Fruit fly (Drosophila melanogaster) whole organism, adult: ENCODE data around the gene bor.

Source experiments
- CG11617 ChIP-seq: fragments of 200-800 bp; sonication (Bioruptor generic); optimal IDR thresholded peaks from 2 replicates; lab custom pipeline; 2017; ENCODE audit warnings: mild to moderate bottlenecking, missing biosample characterization, missing genetic modification reagents, missing genetic modification characterization
- CG12768 ChIP-seq: fragments of 200-800 bp; sonication (Bioruptor generic); optimal IDR thresholded peaks from 2 replicates; lab custom pipeline; 2017; ENCODE audit warnings: missing biosample characterization, missing genetic modification characterization, mild to moderate bottlenecking, moderate library complexity, missing genetic modification reagents
- CG14711 ChIP-seq: fragments of 200-800 bp; sonication (Bioruptor generic); optimal IDR thresholded peaks from 2 replicates; lab custom pipeline; 2018; ENCODE audit warnings: missing biosample characterization, mild to moderate bottlenecking, missing genetic modification characterization, moderate library complexity
- CG1620 ChIP-seq: fragments of 200-800 bp; sonication (Bioruptor generic); optimal IDR thresholded peaks from 2 replicates; lab custom pipeline; 2016; ENCODE audit warnings: missing biosample characterization, missing genetic modification characterization
- CG33017 ChIP-seq: fragments of 200-800 bp; sonication (Bioruptor generic); optimal IDR thresholded peaks from 2 replicates; lab custom pipeline; 2018; ENCODE audit warnings: missing biosample characterization, mild to moderate bottlenecking, missing genetic modification characterization, moderate library complexity
- CG5204 ChIP-seq: fragments of 200-800 bp; sonication (Bioruptor generic); optimal IDR thresholded peaks from 2 replicates; lab custom pipeline; 2016; ENCODE audit warnings: missing biosample characterization, missing genetic modification characterization
- CG7045 ChIP-seq: fragments of 200-800 bp; sonication (Bioruptor generic); optimal IDR thresholded peaks from 2 replicates; lab custom pipeline; 2017; ENCODE audit warnings: missing biosample characterization, mild to moderate bottlenecking, missing genetic modification characterization
- CG7101 ChIP-seq: fragments of 200-800 bp; sonication (Bioruptor generic); optimal IDR thresholded peaks from 2 replicates; lab custom pipeline; 2018; ENCODE audit warnings: missing biosample characterization, mild to moderate bottlenecking, missing genetic modification characterization, moderate library complexity
- Clk ChIP-seq: fragments of 200-800 bp; sonication (Bioruptor generic); optimal IDR thresholded peaks from 2 replicates; lab custom pipeline; 2017; ENCODE audit warnings: missing biosample characterization, missing genetic modification characterization
- Crg-1 ChIP-seq: fragments of 200-800 bp; sonication (Bioruptor generic); optimal IDR thresholded peaks from 2 replicates; lab custom pipeline; 2016; ENCODE audit warnings: missing biosample characterization, missing genetic modification characterization
- Hr96 ChIP-seq: fragments of 200-800 bp; sonication (Bioruptor generic); optimal IDR thresholded peaks from 2 replicates; lab custom pipeline; 2016; ENCODE audit warnings: missing biosample characterization, missing genetic modification characterization
- Mnt ChIP-seq: fragments of 200-800 bp; sonication (Bioruptor generic); optimal IDR thresholded peaks from 2 replicates; lab custom pipeline; 2016; ENCODE audit warnings: missing biosample characterization, mild to moderate bottlenecking, missing genetic modification characterization
- bab1 ChIP-seq: fragments of 200-800 bp; sonication (Bioruptor generic); optimal IDR thresholded peaks from 3 replicates; lab custom pipeline; 2019; ENCODE audit warnings: missing biosample characterization, mild to moderate bottlenecking, missing genetic modification characterization, moderate library complexity
- cic ChIP-seq: fragments of 200-800 bp; sonication (Bioruptor generic); optimal IDR thresholded peaks from 2 replicates; lab custom pipeline; 2017; ENCODE audit warnings: missing biosample characterization, mild to moderate bottlenecking, missing genetic modification characterization, moderate library complexity
- cnc ChIP-seq, 2 experiments: fragments of >200 bp; optimal IDR thresholded peaks; 2 replicates each; lab custom pipeline; 2017
- kay ChIP-seq: fragments of 200-800 bp; sonication (Bioruptor generic); peaks from one replicate; lab custom pipeline; 2016; ENCODE audit warnings: missing biosample characterization, missing genetic modification characterization, borderline replicate concordance
- ovo ChIP-seq: fragments of 200-800 bp; sonication (Bioruptor generic); optimal IDR thresholded peaks from 2 replicates; lab custom pipeline; 2016; ENCODE audit warnings: missing biosample characterization, missing genetic modification characterization
- pad ChIP-seq: fragments of 200-800 bp; sonication (Bioruptor generic); optimal IDR thresholded peaks from 3 replicates; lab custom pipeline; 2017; ENCODE audit warnings: missing biosample characterization, missing genetic modification characterization, mild to moderate bottlenecking, moderate library complexity, missing genetic modification reagents
- tj ChIP-seq: fragments of 200-800 bp; sonication (Bioruptor generic); optimal IDR thresholded peaks from 3 replicates; lab custom pipeline; 2017; ENCODE audit warnings: missing biosample characterization, mild to moderate bottlenecking, missing genetic modification characterization, moderate library complexity
- toe ChIP-seq: fragments of 200-800 bp; sonication (Bioruptor generic); optimal IDR thresholded peaks from 2 replicates; lab custom pipeline; 2016; ENCODE audit warnings: missing biosample characterization, missing genetic modification characterization

bor gene

dm6 chr3R:16240478-16241101, 23.3 kb downstream of the bor start:
- no peak for TF ChIP-seq toe (GFP tag; lab: Kevin White, UChicago)

- no peak for TF ChIP-seq Clk
- no peak for TF ChIP-seq ovo (GFP tag; lab: Kevin White, UChicago)
- TF ChIP-seq cic (GFP tag; lab: Kevin White, UChicago), result no peak
- no peak for TF ChIP-seq toe (GFP tag; lab: Kevin White, UChicago)
- TF ChIP-seq CG12768 (GFP tag; lab: Kevin White, UChicago), result peak; percentile 23
Measured at dm6 chr3R:16239304-16239703, 24.6 kb downstream of the bor start.

dm6 chr3R:16238016-16238710, 25.8 kb downstream of the bor start:
- TF ChIP-seq Mnt (GFP tag; lab: Kevin White, UChicago) (no peak), pad (no peak), toe (GFP tag; lab: Kevin White, UChicago) (no peak), CG12768 (GFP tag; lab: Kevin White, UChicago) (no peak), bab1 (GFP tag; lab: Kevin White, UChicago) (no peak), cnc (optimal IDR thresholded peaks at IDR 0.05; lab: Kevin White, UChicago) (no peak), CG11617 (no peak), CG5204 (GFP tag; lab: Kevin White, UChicago) (no peak), kay (GFP tag; lab: Kevin White, UChicago) (no peak), CG33017 (tag; lab: Kevin White, UChicago) (no peak), Hr96 (GFP tag; lab: Kevin White, UChicago) (no peak), tj (GFP tag; lab: Kevin White, UChicago) (no peak)

dm6 chr3R:16236713-16237641, 26.9 kb downstream of the bor start:
- peak; percentile 78 for TF ChIP-seq cic (GFP tag; lab: Kevin White, UChicago)
- peak; percentile 85 for TF ChIP-seq Crg-1 (GFP tag; lab: Kevin White, UChicago)
- TF ChIP-seq CG1620 (GFP tag; lab: Kevin White, UChicago), result peak; percentile 63
- peak; percentile 84 for TF ChIP-seq tj (GFP tag; lab: Kevin White, UChicago)
- peak; percentile 98 for TF ChIP-seq bab1 (GFP tag; lab: Kevin White, UChicago)
- TF ChIP-seq kay (GFP tag; lab: Kevin White, UChicago), result peak; percentile 99
- no peak for TF ChIP-seq cnc (optimal IDR thresholded peaks at IDR 0.05; lab: Kevin White, UChicago)
- peak; percentile 97 for TF ChIP-seq CG14711 (tag; lab: Kevin White, UChicago)
- TF ChIP-seq CG7101 (tag; lab: Kevin White, UChicago), result peak; percentile 99
- peak; percentile 87 for TF ChIP-seq ovo (GFP tag; lab: Kevin White, UChicago)
- peak; percentile 96 for TF ChIP-seq CG12768 (GFP tag; lab: Kevin White, UChicago)
- peak; percentile 83 for TF ChIP-seq CG5204 (GFP tag; lab: Kevin White, UChicago)
- peak; percentile 69 for TF ChIP-seq toe (GFP tag; lab: Kevin White, UChicago)
- TF ChIP-seq pad, result peak; percentile 97
- peak; percentile 79 for TF ChIP-seq Clk
- peak; percentile 95 for TF ChIP-seq CG7045 (GFP tag; lab: Kevin White, UChicago)
- TF ChIP-seq Mnt (GFP tag; lab: Kevin White, UChicago), result peak; percentile 25
- peak; percentile 99 for TF ChIP-seq CG33017 (tag; lab: Kevin White, UChicago)
- peak; percentile 38 for TF ChIP-seq Hr96 (GFP tag; lab: Kevin White, UChicago)
- TF ChIP-seq CG11617, result peak; percentile 96

dm6 chr3R:16235941-16236712, 27.8 kb downstream of the bor start:
- peak; percentile 38 for TF ChIP-seq CG5204 (GFP tag; lab: Kevin White, UChicago)
- TF ChIP-seq Clk, result peak; percentile 58
- TF ChIP-seq cnc (optimal IDR thresholded peaks at IDR 0.05; lab: Kevin White, UChicago), result no peak
- peak; percentile 88 for TF ChIP-seq Mnt (GFP tag; lab: Kevin White, UChicago)
- peak; percentile 12 for TF ChIP-seq CG1620 (GFP tag; lab: Kevin White, UChicago)
- TF ChIP-seq cic (GFP tag; lab: Kevin White, UChicago), result peak; percentile 89
- peak; percentile 72 for TF ChIP-seq Hr96 (GFP tag; lab: Kevin White, UChicago)
- TF ChIP-seq bab1 (GFP tag; lab: Kevin White, UChicago), result peak; percentile 42
- TF ChIP-seq CG33017 (tag; lab: Kevin White, UChicago), result peak; percentile 92
- TF ChIP-seq pad, result no peak
- TF ChIP-seq Crg-1 (GFP tag; lab: Kevin White, UChicago), result no peak
- peak; percentile 87 for TF ChIP-seq CG14711 (tag; lab: Kevin White, UChicago)
- TF ChIP-seq kay (GFP tag; lab: Kevin White, UChicago), result no peak
- TF ChIP-seq CG11617, result peak; percentile 99
- peak; percentile 35 for TF ChIP-seq ovo (GFP tag; lab: Kevin White, UChicago)
- peak; percentile 91 for TF ChIP-seq CG7101 (tag; lab: Kevin White, UChicago)
- peak; percentile 52 for TF ChIP-seq toe (GFP tag; lab: Kevin White, UChicago)
- TF ChIP-seq CG12768 (GFP tag; lab: Kevin White, UChicago), result peak; percentile 87
- TF ChIP-seq tj (GFP tag; lab: Kevin White, UChicago), result peak; percentile 73
- peak; percentile 96 for TF ChIP-seq CG7045 (GFP tag; lab: Kevin White, UChicago)
